Fruit fly (Drosophila melanogaster) whole organism, pupa: ENCODE results near the gene CG43116.
A peak's percentile ranks its signal among the peaks of the same experiment; 100 is the strongest.

Source experiments
- CG10348 ChIP-seq: fragments of 200-800 bp; sonication (Bioruptor generic); IDR thresholded peaks from 2 replicates; pipeline ENCODE4 v1.3.6; 2022; ENCODE audit warnings: missing biosample characterization, missing genetic modification characterization
- CG12605 ChIP-seq: fragments of 200-800 bp; sonication (Bioruptor generic); IDR thresholded peaks from 2 replicates; pipeline ENCODE4 v1.3.6; 2022; ENCODE audit warnings: missing biosample characterization, missing genetic modification characterization
- CG13204 ChIP-seq: fragments of 200-800 bp; sonication (Bioruptor generic); optimal IDR thresholded peaks from 2 replicates; lab custom pipeline; 2018; ENCODE audit warnings: missing biosample characterization, mild to moderate bottlenecking, missing genetic modification characterization, moderate library complexity
- CG14655 ChIP-seq: fragments of 200-800 bp; sonication (Bioruptor generic); optimal IDR thresholded peaks from 3 replicates; lab custom pipeline; 2017; ENCODE audit warnings: mild to moderate bottlenecking, missing biosample characterization, missing genetic modification reagents, missing genetic modification characterization
- CG15710 ChIP-seq: fragments of 200-800 bp; sonication (Bioruptor generic); optimal IDR thresholded peaks from 2 replicates; lab custom pipeline; 2018; ENCODE audit warnings: missing biosample characterization, mild to moderate bottlenecking, missing genetic modification characterization, moderate library complexity
- CG17806 ChIP-seq: fragments of 200-800 bp; sonication (Bioruptor generic); optimal IDR thresholded peaks from 2 replicates; lab custom pipeline; 2018; ENCODE audit warnings: missing biosample characterization, mild to moderate bottlenecking, missing genetic modification characterization, moderate library complexity
- CG32121 ChIP-seq: fragments of 200-800 bp; sonication (Bioruptor generic); IDR thresholded peaks from 2 replicates; pipeline ENCODE4 v1.3.6; 2022; ENCODE audit warnings: missing biosample characterization, missing genetic modification characterization
- CG34367 ChIP-seq: fragments of 200-800 bp; sonication (Bioruptor generic); optimal IDR thresholded peaks from 2 replicates; lab custom pipeline; 2018; ENCODE audit warnings: missing biosample characterization, mild to moderate bottlenecking, missing genetic modification characterization
- CG4496 ChIP-seq: fragments of 200-800 bp; sonication (Bioruptor generic); IDR thresholded peaks from 3 replicates; pipeline ENCODE4 v1.3.6; 2022; ENCODE audit warnings: missing biosample characterization, missing genetic modification characterization
- CG8159 ChIP-seq: fragments of 200-800 bp; sonication (Bioruptor generic); optimal IDR thresholded peaks from 3 replicates; lab custom pipeline; 2018; ENCODE audit warnings: missing biosample characterization, mild to moderate bottlenecking, missing genetic modification characterization, moderate library complexity
- CG8301 ChIP-seq: fragments of 200-800 bp; sonication (Bioruptor generic); optimal IDR thresholded peaks from 2 replicates; lab custom pipeline; 2018; ENCODE audit warnings: missing biosample characterization, mild to moderate bottlenecking, missing genetic modification characterization
- CG9948 ChIP-seq: fragments of 200-800 bp; sonication (Bioruptor generic); optimal IDR thresholded peaks from 2 replicates; lab custom pipeline; 2018; ENCODE audit warnings: missing biosample characterization, mild to moderate bottlenecking, missing genetic modification characterization, moderate library complexity
- D1 ChIP-seq: fragments of 200-800 bp; sonication (Bioruptor generic); optimal IDR thresholded peaks from 2 replicates; lab custom pipeline; 2018; ENCODE audit warnings: missing biosample characterization, mild to moderate bottlenecking, missing genetic modification characterization, moderate library complexity
- EcR ChIP-seq: fragments of 200-800 bp; sonication (Bioruptor generic); optimal IDR thresholded peaks from 3 replicates; lab custom pipeline; 2019; ENCODE audit warnings: missing biosample characterization, missing genetic modification characterization, mild to moderate bottlenecking, moderate library complexity, missing genetic modification reagents
- Ets98B ChIP-seq: fragments of 200-800 bp; sonication (Bioruptor generic); IDR thresholded peaks from 2 replicates; pipeline ENCODE4 v1.3.6; 2022; ENCODE audit warnings: missing biosample characterization, missing genetic modification characterization
- Pif1A ChIP-seq: fragments of 200-800 bp; sonication (Bioruptor generic); optimal IDR thresholded peaks from 3 replicates; lab custom pipeline; 2016; ENCODE audit warnings: missing biosample characterization, missing genetic modification characterization
- Pif1B ChIP-seq: fragments of 200-800 bp; sonication (Bioruptor generic); optimal IDR thresholded peaks from 3 replicates; lab custom pipeline; 2016; ENCODE audit warnings: missing biosample characterization, missing genetic modification characterization
- Snoo ChIP-seq: fragments of 200-800 bp; sonication (Bioruptor generic); optimal IDR thresholded peaks from 3 replicates; lab custom pipeline; 2017; ENCODE audit warnings: missing biosample characterization, mild to moderate bottlenecking, missing genetic modification characterization, inconsistent platforms
- fd96Ca ChIP-seq: fragments of 200-800 bp; sonication (Bioruptor generic); IDR thresholded peaks from 3 replicates; pipeline ENCODE4 v1.3.6; 2022; ENCODE audit warnings: missing biosample characterization, missing genetic modification characterization
- gl ChIP-seq: fragments of 200-800 bp; sonication (Bioruptor generic); optimal IDR thresholded peaks from 2 replicates; lab custom pipeline; 2018; ENCODE audit warnings: missing biosample characterization, mild to moderate bottlenecking, missing genetic modification characterization
- rn ChIP-seq: fragments of 200-800 bp; sonication (Bioruptor generic); IDR thresholded peaks from 2 replicates; pipeline ENCODE4 v1.3.6; 2022; ENCODE audit warnings: missing biosample characterization, missing genetic modification characterization

The CG43116 gene

dm6 chr3R:26012288-26012687 lies 15.5 kb upstream of the CG43116 start:
- TF ChIP-seq CG34367 (tag; lab: Kevin White, UChicago) (no peak), gl (tag; lab: Kevin White, UChicago) (no peak), CG9948 (tag; lab: Kevin White, UChicago) (no peak), CG17806 (tag; lab: Kevin White, UChicago) (no peak), CG8301 (tag; lab: Kevin White, UChicago) (no peak), CG15710 (no peak), CG8159 (no peak), CG4496 (GFP tag; lab: Robert Waterston, UW) (no peak), Snoo (tag; lab: Kevin White, UChicago) (no peak), rn (no peak)
- TF ChIP-seq, all 21 proteins: peak for 0

- TF ChIP-seq Pif1A (GFP tag; lab: Kevin White, UChicago) (peak; percentile 18), EcR (GFP tag; lab: Kevin White, UChicago) (peak; percentile 38), CG15710 (no peak)
- TF ChIP-seq, all 21 proteins: peak for 2
Observed at dm6 chr3R:26011542-26011941, 14.7 kb upstream of the CG43116 start.

dm6 chr3R:26010628-26011027 lies 13.8 kb upstream of the CG43116 start:
- peak; percentile 57 for TF ChIP-seq EcR (GFP tag; lab: Kevin White, UChicago)
- TF ChIP-seq CG32121 (GFP tag; lab: Robert Waterston, UW), result no peak
- TF ChIP-seq CG8159, result no peak
- peak; percentile 95 for TF ChIP-seq CG13204

- TF ChIP-seq CG8159 (no peak), CG8301 (tag; lab: Kevin White, UChicago) (no peak), CG9948 (tag; lab: Kevin White, UChicago) (no peak), CG17806 (tag; lab: Kevin White, UChicago) (no peak), CG13204 (no peak), CG10348 (GFP tag; lab: Robert Waterston, UW) (no peak), EcR (GFP tag; lab: Kevin White, UChicago) (no peak), rn (no peak), CG12605 (no peak), Ets98B (GFP tag; lab: Robert Waterston, UW) (no peak), gl (tag; lab: Kevin White, UChicago) (no peak), CG32121 (GFP tag; lab: Robert Waterston, UW) (no peak), Pif1A (GFP tag; lab: Kevin White, UChicago) (no peak), fd96Ca (GFP tag; lab: Robert Waterston, UW) (no peak), CG4496 (GFP tag; lab: Robert Waterston, UW) (no peak), CG34367 (tag; lab: Kevin White, UChicago) (no peak), Snoo (tag; lab: Kevin White, UChicago) (no peak)
Observed at dm6 chr3R:26009766-26010414, 13.1 kb upstream of the CG43116 start.

dm6 chr3R:26008892-26009539 lies 12.2 kb upstream of the CG43116 start:
- TF ChIP-seq CG4496 (GFP tag; lab: Robert Waterston, UW), result peak; percentile 96
- peak; percentile 95 for TF ChIP-seq Ets98B (GFP tag; lab: Robert Waterston, UW)
- TF ChIP-seq CG12605, result peak; percentile 86
- peak; percentile 97 for TF ChIP-seq CG14655
- TF ChIP-seq CG10348 (GFP tag; lab: Robert Waterston, UW), result 0 out of 2 replicates have a peak, but pooled peaks have one; percentile 42
- peak; percentile 98 for TF ChIP-seq CG34367 (tag; lab: Kevin White, UChicago)
- TF ChIP-seq CG8301 (tag; lab: Kevin White, UChicago), result peak; percentile 97
- peak; percentile 97 for TF ChIP-seq D1
- TF ChIP-seq fd96Ca (GFP tag; lab: Robert Waterston, UW), result peak; percentile 94
- TF ChIP-seq CG8159, result peak; percentile 99
- TF ChIP-seq Pif1A (GFP tag; lab: Kevin White, UChicago), result peak; percentile 99
- TF ChIP-seq CG17806 (tag; lab: Kevin White, UChicago), result peak; percentile 98
- peak; percentile 93 for TF ChIP-seq CG32121 (GFP tag; lab: Robert Waterston, UW)
- peak; percentile 99 for TF ChIP-seq Pif1B
- peak; percentile 98 for TF ChIP-seq CG9948 (tag; lab: Kevin White, UChicago)
- TF ChIP-seq Snoo (tag; lab: Kevin White, UChicago), result peak; percentile 97
- peak; percentile 95 for TF ChIP-seq gl (tag; lab: Kevin White, UChicago)
- TF ChIP-seq rn, result peak; percentile 88
- TF ChIP-seq EcR (GFP tag; lab: Kevin White, UChicago), result peak; percentile 64
- peak; percentile 98 for TF ChIP-seq CG15710
- TF ChIP-seq CG13204, result peak; percentile 69
- TF ChIP-seq, all 21 proteins: peak for 21
